Worm (Caenorhabditis elegans): ENCODE data around the gene arl-5.

The arl-5 gene

DNA sequence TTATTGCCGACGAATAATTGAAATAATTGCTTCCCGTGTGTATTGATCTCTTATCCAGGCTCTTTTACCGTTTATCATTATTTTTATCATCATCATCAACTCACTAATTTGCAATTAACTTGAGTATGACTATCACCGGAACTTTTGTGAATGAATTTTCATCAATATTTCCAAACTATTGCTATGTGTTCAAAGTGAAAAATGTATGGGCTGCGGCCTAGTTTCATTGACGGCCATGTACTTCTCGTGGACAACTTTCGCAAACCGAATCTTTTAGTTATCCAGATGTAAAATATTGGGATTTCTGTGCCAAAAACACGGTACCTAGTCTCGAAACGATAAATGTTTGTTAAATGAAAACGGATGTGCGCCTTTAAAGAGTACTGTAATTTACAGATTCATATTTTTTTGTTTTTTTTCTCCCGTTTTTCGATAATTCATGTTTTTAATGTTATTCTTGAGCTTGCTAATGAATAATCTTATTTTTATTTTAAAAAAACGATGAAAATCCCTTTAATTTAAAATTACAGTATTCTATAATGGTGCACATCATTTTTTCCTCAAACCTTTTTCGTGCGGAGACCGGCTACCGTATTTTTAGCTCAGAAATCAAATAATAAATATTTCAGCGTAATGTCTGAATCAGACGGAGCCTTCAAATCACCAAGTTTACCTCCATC lies 24.4 kb upstream of the arl-5 start, which contains the start of gene ZK632.2:
Gene ZK632.2 (plus strand): TSS at position 630 of the 680 bp plus-strand sequence.
- TF ChIP-seq rnt-1 (tag; optimal IDR thresholded peaks at IDR 0.05) (peak; percentile 68), xbp-1 (tag; optimal IDR thresholded peaks at IDR 0.05) (no peak), nhr-85 (tag) (peak; percentile 31), dsc-1 (tag; optimal IDR thresholded peaks at IDR 0.05) (no peak), lir-3 (tag; optimal IDR thresholded peaks at IDR 0.05; ENCODE audit: poor library complexity) (peak; percentile 35), dpl-1 (GFP tag; optimal IDR thresholded peaks at IDR 0.05) (peak in 1 of 3 experiments; percentile 43), lsy-2 (tag; optimal IDR thresholded peaks at IDR 0.05) (peak in 1 of 2 experiments; percentile 27), ceh-90 (tag; optimal IDR thresholded peaks at IDR 0.05) (no peak), fkh-8 (tag; optimal IDR thresholded peaks at IDR 0.05) (no peak), efl-1 (optimal IDR thresholded peaks at IDR 0.05) (peak; percentile 1 to 27), efl-1 (GFP tag; optimal IDR thresholded peaks at IDR 0.05 in 1 of 2) (peak in 1 of 2 experiments; percentile 22), aly-2 (tag; optimal IDR thresholded peaks at IDR 0.05) (peak; percentile 32), lin-35 (GFP tag; optimal IDR thresholded peaks at IDR 0.05) (peak in 1 of 2 experiments; percentile 32), lin-14 (GFP tag; optimal IDR thresholded peaks at IDR 0.05) (no peak), fkh-4 (tag; optimal IDR thresholded peaks at IDR 0.05; ENCODE audit: borderline replicate concordance) (peak; percentile 21), nhr-71 (tag; optimal IDR thresholded peaks at IDR 0.05) (peak; percentile 20), irx-1 (tag; optimal IDR thresholded peaks at IDR 0.05) (no peak), snu-23 (GFP tag; optimal IDR thresholded peaks at IDR 0.05) (peak; percentile 30), mdl-1 (tag; optimal IDR thresholded peaks at IDR 0.05) (peak in 1 of 2 experiments; percentile 12), sup-37 (GFP tag; optimal IDR thresholded peaks at IDR 0.05) (no peak), skn-1 (tag; optimal IDR thresholded peaks at IDR 0.05) (no peak)

DNA sequence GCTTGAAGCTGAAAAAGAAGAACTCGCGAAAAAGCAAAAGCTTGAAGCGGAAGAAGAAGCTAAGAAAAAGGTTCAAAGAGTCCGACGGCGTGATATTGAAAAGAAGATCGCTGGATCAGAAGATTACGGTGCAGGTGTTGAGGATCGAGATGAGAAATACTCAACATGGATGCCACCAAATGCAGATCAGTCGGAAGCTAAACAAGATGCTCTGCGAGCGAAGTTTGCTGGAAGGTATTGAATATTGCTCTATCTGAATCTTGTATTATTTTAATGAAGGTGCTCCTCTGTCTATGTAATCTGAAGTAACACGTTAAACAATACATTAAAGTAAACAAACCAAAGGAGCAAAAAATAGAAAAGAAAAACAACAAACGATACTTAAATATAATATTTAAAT lies 21.0 kb upstream of the arl-5 start:
- TF ChIP-seq Y116A8C.19 (tag; optimal IDR thresholded peaks at IDR 0.05; ENCODE audit: borderline replicate concordance) (no peak), efl-1 (optimal IDR thresholded peaks at IDR 0.05) (no peak), efl-1 (GFP tag; optimal IDR thresholded peaks at IDR 0.05 in 1 of 2) (peak in 1 of 2 experiments; percentile 55)

DNA sequence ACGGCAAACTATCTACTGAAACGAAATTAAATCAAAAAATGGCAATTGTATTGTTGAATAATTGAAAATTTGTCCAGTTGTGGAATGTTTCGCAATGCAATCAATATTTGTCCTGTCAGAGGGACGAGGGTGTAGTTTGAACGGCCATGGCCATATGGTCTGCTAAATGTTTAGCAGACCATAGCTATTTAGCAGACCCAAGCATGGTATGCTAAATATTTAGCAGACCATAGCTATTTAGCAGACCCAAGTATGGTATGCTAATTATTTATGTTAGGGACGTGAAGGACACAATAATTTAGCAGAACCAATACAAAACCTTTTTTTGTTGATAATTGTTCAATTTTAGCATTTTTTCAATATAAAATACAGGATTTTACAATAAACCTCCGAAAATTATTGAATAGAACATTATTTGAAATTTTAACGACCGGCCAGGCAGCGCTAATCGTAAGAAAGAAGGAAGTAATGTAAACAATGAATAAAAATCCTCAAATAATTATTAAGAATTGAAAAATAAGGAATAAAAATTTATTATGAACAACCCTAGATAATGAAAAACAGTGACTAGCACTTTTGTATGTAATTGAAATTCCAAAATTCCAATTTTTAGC lies 17.9 kb upstream of the arl-5 start, which contains the start of gene riok-3:
Gene riok-3 (minus strand): TSS at position 15 of the 614 bp plus-strand sequence.
- TF ChIP-seq elt-3 (tag; optimal IDR thresholded peaks at IDR 0.05) (no peak), zip-4 (GFP tag; optimal IDR thresholded peaks at IDR 0.05) (peak; percentile 29), lin-14 (GFP tag; optimal IDR thresholded peaks at IDR 0.05) (no peak), ztf-11 (tag; optimal IDR thresholded peaks at IDR 0.05) (no peak), snu-23 (GFP tag; optimal IDR thresholded peaks at IDR 0.05) (peak; percentile 0), nhr-85 (tag) (peak; percentile 63), lir-3 (tag; optimal IDR thresholded peaks at IDR 0.05; ENCODE audit: poor library complexity) (peak; percentile 18), efl-1 (optimal IDR thresholded peaks at IDR 0.05) (peak in 1 of 2 experiments; percentile 11), efl-1 (GFP tag; optimal IDR thresholded peaks at IDR 0.05 in 1 of 2) (peak in 1 of 2 experiments; percentile 71), isw-1 (GFP tag; IDR thresholded peaks at IDR 0.05) (no peak), ama-1 (optimal IDR thresholded peaks at IDR 0.05) (peak; percentile 38), nhr-71 (tag; optimal IDR thresholded peaks at IDR 0.05) (peak; percentile 42), lsy-2 (tag; optimal IDR thresholded peaks at IDR 0.05) (peak in 1 of 2 experiments; percentile 7), pag-3 (tag; optimal IDR thresholded peaks at IDR 0.05; ENCODE audit: borderline replicate concordance, insufficient read depth) (no peak), unc-30 (tag; optimal IDR thresholded peaks at IDR 0.05) (no peak)

ce11 chrIII:9806968-9807559 lies 16.0 kb upstream of the arl-5 start, which contains the start of gene ZK632.4:
Gene ZK632.4, minus strand, starts transcription at chrIII:9807454.
- no peak for TF ChIP-seq nhr-11 (tag; optimal IDR thresholded peaks at IDR 0.05)
- TF ChIP-seq ces-1 (GFP tag; optimal IDR thresholded peaks at IDR 0.05): no peak
- TF ChIP-seq vab-15 (tag; optimal IDR thresholded peaks at IDR 0.05): no peak
- peak in 1 of 6 experiments; percentile 26 for TF ChIP-seq elt-3 (tag; optimal IDR thresholded peaks at IDR 0.05)
- TF ChIP-seq efl-1 (optimal IDR thresholded peaks at IDR 0.05): no peak
- no peak for TF ChIP-seq efl-1 (GFP tag; optimal IDR thresholded peaks at IDR 0.05 in 1 of 2)
- TF ChIP-seq pag-3 (tag; optimal IDR thresholded peaks at IDR 0.05; ENCODE audit: borderline replicate concordance, insufficient read depth): no peak
- no peak for TF ChIP-seq aha-1 (tag; optimal IDR thresholded peaks at IDR 0.05)
- TF ChIP-seq lin-14 (GFP tag; optimal IDR thresholded peaks at IDR 0.05): no peak
- TF ChIP-seq snpc-4 (tag; optimal IDR thresholded peaks at IDR 0.05): no peak
- TF ChIP-seq fos-1 (tag; optimal IDR thresholded peaks at IDR 0.05): no peak
- no peak for TF ChIP-seq mab-9 (GFP tag; IDR thresholded peaks at IDR 0.05)
- no peak for TF ChIP-seq alr-1 (tag; optimal IDR thresholded peaks at IDR 0.05; ENCODE audit: borderline replicate concordance)
- no peak for TF ChIP-seq lin-39 (tag; optimal IDR thresholded peaks at IDR 0.05)
- TF ChIP-seq egl-27 (tag; optimal IDR thresholded peaks at IDR 0.05): no peak
- no peak for TF ChIP-seq rnt-1 (tag; optimal IDR thresholded peaks at IDR 0.05)
- TF ChIP-seq grh-1 (GFP tag; IDR thresholded peaks at IDR 0.05): 0 out of 2 replicates have a peak, but pooled peaks have one; percentile 35
- no peak for TF ChIP-seq sup-37 (GFP tag; optimal IDR thresholded peaks at IDR 0.05)
- peak; percentile 37 for TF ChIP-seq unc-130 (tag; optimal IDR thresholded peaks at IDR 0.05)
- TF ChIP-seq nhr-85 (tag): peak; percentile 37
- TF ChIP-seq skn-1 (tag; optimal IDR thresholded peaks at IDR 0.05): no peak
